Worm (Caenorhabditis elegans): ENCODE results near the gene C50H11.8.

Gene C50H11.8

ce11 chrV:3040930-3041329 lies 13.4 kb upstream of the C50H11.8 start:
- no peak for TF ChIP-seq ceh-88 (GFP tag; IDR thresholded peaks at IDR 0.05)
- no peak for TF ChIP-seq aly-2 (tag; optimal IDR thresholded peaks at IDR 0.05)
- TF ChIP-seq sptf-1 (tag; optimal IDR thresholded peaks at IDR 0.05) = no peak
- TF ChIP-seq nhr-47 (tag; optimal IDR thresholded peaks at IDR 0.05) = no peak
- TF ChIP-seq nhr-84 (tag; optimal IDR thresholded peaks at IDR 0.05) = no peak
- TF ChIP-seq ztf-4 (tag; optimal IDR thresholded peaks at IDR 0.05) = no peak
- no peak for TF ChIP-seq lin-39 (tag; optimal IDR thresholded peaks at IDR 0.05)
- no peak for TF ChIP-seq nhr-71 (tag; optimal IDR thresholded peaks at IDR 0.05)
- TF ChIP-seq xbp-1 (tag; optimal IDR thresholded peaks at IDR 0.05) = no peak
- TF ChIP-seq nhr-28 (tag; optimal IDR thresholded peaks at IDR 0.05) = no peak
- no peak for TF ChIP-seq C04F5.9 (tag; optimal IDR thresholded peaks at IDR 0.05)
- no peak for TF ChIP-seq efl-1 (optimal IDR thresholded peaks at IDR 0.05)
- TF ChIP-seq efl-1 (GFP tag; optimal IDR thresholded peaks at IDR 0.05 in 1 of 2) = no peak
- no peak for TF ChIP-seq jun-1 (tag; optimal IDR thresholded peaks at IDR 0.05)
- no peak for TF ChIP-seq unc-130 (tag; optimal IDR thresholded peaks at IDR 0.05)

- no peak for TF ChIP-seq ztf-4 (tag; optimal IDR thresholded peaks at IDR 0.05)
- TF ChIP-seq F16B12.6 (tag; optimal IDR thresholded peaks at IDR 0.05) = no peak
- no peak for TF ChIP-seq nhr-84 (tag; optimal IDR thresholded peaks at IDR 0.05)
- no peak for TF ChIP-seq pag-3 (tag; optimal IDR thresholded peaks at IDR 0.05; ENCODE audit: borderline replicate concordance, insufficient read depth)
- no peak for TF ChIP-seq hpl-2 (GFP tag; optimal IDR thresholded peaks at IDR 0.05)
- no peak for TF ChIP-seq irx-1 (tag; optimal IDR thresholded peaks at IDR 0.05)
- TF ChIP-seq xbp-1 (tag; optimal IDR thresholded peaks at IDR 0.05) = no peak
- no peak for TF ChIP-seq nhr-76 (tag; optimal IDR thresholded peaks at IDR 0.05)
- no peak for TF ChIP-seq jun-1 (tag; optimal IDR thresholded peaks at IDR 0.05)
- TF ChIP-seq blmp-1 (tag; optimal IDR thresholded peaks at IDR 0.05) = no peak
- no peak for TF ChIP-seq nhr-19 (GFP tag; conservative IDR thresholded peaks at IDR 0.05)
- no peak for TF ChIP-seq zag-1 (tag; optimal IDR thresholded peaks at IDR 0.05)
- TF ChIP-seq nhr-90 (tag; optimal IDR thresholded peaks at IDR 0.05; ENCODE audit: poor library complexity) = no peak
- no peak for TF ChIP-seq ceh-90 (tag; optimal IDR thresholded peaks at IDR 0.05)
- no peak for TF ChIP-seq nhr-20 (tag; optimal IDR thresholded peaks at IDR 0.05)
- no peak for TF ChIP-seq nhr-237 (tag; optimal IDR thresholded peaks at IDR 0.05)
- no peak for TF ChIP-seq fkh-8 (tag; optimal IDR thresholded peaks at IDR 0.05)
- TF ChIP-seq ceh-88 (GFP tag; IDR thresholded peaks at IDR 0.05) = no peak
These were observed 9.5 kb upstream of the C50H11.8 start, which contains the start of gene F59D6.1 for ce11 chrV:3044837-3045236. F59D6.1 (plus strand) TSS chrV:3045137.

ce11 chrV:3046364-3046763 lies 8.0 kb upstream of the C50H11.8 start:
- TF ChIP-seq lin-35 (GFP tag; optimal IDR thresholded peaks at IDR 0.05) (no peak), nhr-90 (tag; optimal IDR thresholded peaks at IDR 0.05; ENCODE audit: poor library complexity) (no peak), vab-15 (tag; optimal IDR thresholded peaks at IDR 0.05) (no peak)

DNA sequence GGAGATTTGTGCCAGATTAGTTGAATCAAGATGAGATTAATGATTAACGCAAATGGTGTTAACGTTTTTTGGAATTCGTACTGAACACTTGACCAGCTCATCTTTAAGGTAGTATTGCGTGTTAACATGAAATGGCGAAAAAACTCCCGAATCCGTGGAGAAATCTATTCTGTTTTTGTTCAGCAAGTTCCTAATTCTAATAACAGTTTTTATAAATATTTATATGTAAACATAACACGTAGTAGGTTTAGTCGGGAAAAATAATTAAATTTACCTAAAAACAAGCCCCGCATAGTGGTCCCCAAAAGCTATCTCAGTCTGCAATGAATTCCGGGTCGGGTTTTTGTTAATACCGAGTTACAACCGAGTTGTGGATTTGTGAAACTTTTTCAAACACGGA lies 4.6 kb downstream of the C50H11.8 start, which contains the start of gene str-244:
Gene str-244, minus strand, starts transcription at position 101 of the 400 bp plus-strand sequence.
- TF ChIP-seq sptf-1 (tag; optimal IDR thresholded peaks at IDR 0.05) (no peak), snpc-4 (tag; optimal IDR thresholded peaks at IDR 0.05) (no peak), hpl-2 (GFP tag; optimal IDR thresholded peaks at IDR 0.05) (no peak), lin-15B (tag; optimal IDR thresholded peaks at IDR 0.05) (no peak), C34B4.2 (tag; optimal IDR thresholded peaks at IDR 0.05) (no peak), ces-1 (GFP tag; optimal IDR thresholded peaks at IDR 0.05) (no peak), nhr-90 (tag; optimal IDR thresholded peaks at IDR 0.05; ENCODE audit: poor library complexity) (no peak), ceh-90 (tag; optimal IDR thresholded peaks at IDR 0.05) (no peak), nhr-11 (tag; optimal IDR thresholded peaks at IDR 0.05) (no peak), nhr-76 (tag; optimal IDR thresholded peaks at IDR 0.05) (no peak), alr-1 (tag; optimal IDR thresholded peaks at IDR 0.05; ENCODE audit: borderline replicate concordance) (no peak), unc-86 (tag; optimal IDR thresholded peaks at IDR 0.05) (no peak), lin-14 (GFP tag; optimal IDR thresholded peaks at IDR 0.05) (no peak), efl-3 (GFP tag; optimal IDR thresholded peaks at IDR 0.05) (no peak), egl-13 (tag; optimal IDR thresholded peaks at IDR 0.05) (no peak)

All from whole organism, L1 larva.